Fruit fly (Drosophila melanogaster): Measurements from ENCODE around the gene anchor.

- TF ChIP-seq Hr83 (GFP tag; optimal IDR thresholded peaks at IDR 0.05; ENCODE audit: poor library complexity, severe bottlenecking) = no peak
- TF ChIP-seq Hnf4 (GFP tag; optimal IDR thresholded peaks at IDR 0.05) = no peak
- no peak for TF ChIP-seq dsf (GFP tag; optimal IDR thresholded peaks at IDR 0.05; ENCODE audit: borderline replicate concordance)
- no peak for TF ChIP-seq usp (GFP tag; optimal IDR thresholded peaks at IDR 0.05)
- no peak for TF ChIP-seq h (GFP tag; optimal IDR thresholded peaks at IDR 0.05)
- no peak for TF ChIP-seq N (GFP tag; optimal IDR thresholded peaks at IDR 0.05)
- peak; percentile 28 for TF ChIP-seq psq (GFP tag; optimal IDR thresholded peaks at IDR 0.05)
- TF ChIP-seq Abd-B (GFP tag; optimal IDR thresholded peaks at IDR 0.05) = no peak
Measured at dm6 chr3L:17643985-17644905, 22.6 kb downstream of the anchor start.
